Fruit fly (Drosophila melanogaster) whole organism, adult: ENCODE measurements around the gene CG34327.

Experiments
- CG12768 ChIP-seq: fragments of 200-800 bp; sonication (Bioruptor generic); optimal IDR thresholded peaks from 2 replicates; lab custom pipeline; 2017; ENCODE audit warnings: missing biosample characterization, missing genetic modification characterization, mild to moderate bottlenecking, moderate library complexity, missing genetic modification reagents
- CG5204 ChIP-seq: fragments of 200-800 bp; sonication (Bioruptor generic); optimal IDR thresholded peaks from 2 replicates; lab custom pipeline; 2016; ENCODE audit warnings: missing biosample characterization, missing genetic modification characterization
- CG7045 ChIP-seq: fragments of 200-800 bp; sonication (Bioruptor generic); optimal IDR thresholded peaks from 2 replicates; lab custom pipeline; 2017; ENCODE audit warnings: missing biosample characterization, mild to moderate bottlenecking, missing genetic modification characterization
- CG7101 ChIP-seq: fragments of 200-800 bp; sonication (Bioruptor generic); optimal IDR thresholded peaks from 2 replicates; lab custom pipeline; 2018; ENCODE audit warnings: missing biosample characterization, mild to moderate bottlenecking, missing genetic modification characterization, moderate library complexity
- Clk ChIP-seq: fragments of 200-800 bp; sonication (Bioruptor generic); optimal IDR thresholded peaks from 2 replicates; lab custom pipeline; 2017; ENCODE audit warnings: missing biosample characterization, missing genetic modification characterization
- Crg-1 ChIP-seq: fragments of 200-800 bp; sonication (Bioruptor generic); optimal IDR thresholded peaks from 2 replicates; lab custom pipeline; 2016; ENCODE audit warnings: missing biosample characterization, missing genetic modification characterization
- Mnt ChIP-seq: fragments of 200-800 bp; sonication (Bioruptor generic); optimal IDR thresholded peaks from 2 replicates; lab custom pipeline; 2016; ENCODE audit warnings: missing biosample characterization, mild to moderate bottlenecking, missing genetic modification characterization
- bab1 ChIP-seq: fragments of 200-800 bp; sonication (Bioruptor generic); optimal IDR thresholded peaks from 3 replicates; lab custom pipeline; 2019; ENCODE audit warnings: missing biosample characterization, mild to moderate bottlenecking, missing genetic modification characterization, moderate library complexity
- cic ChIP-seq: fragments of 200-800 bp; sonication (Bioruptor generic); optimal IDR thresholded peaks from 2 replicates; lab custom pipeline; 2017; ENCODE audit warnings: missing biosample characterization, mild to moderate bottlenecking, missing genetic modification characterization, moderate library complexity
- kay ChIP-seq: fragments of 200-800 bp; sonication (Bioruptor generic); peaks from one replicate; lab custom pipeline; 2016; ENCODE audit warnings: missing biosample characterization, missing genetic modification characterization, borderline replicate concordance
- ovo ChIP-seq: fragments of 200-800 bp; sonication (Bioruptor generic); optimal IDR thresholded peaks from 2 replicates; lab custom pipeline; 2016; ENCODE audit warnings: missing biosample characterization, missing genetic modification characterization
- pad ChIP-seq: fragments of 200-800 bp; sonication (Bioruptor generic); optimal IDR thresholded peaks from 3 replicates; lab custom pipeline; 2017; ENCODE audit warnings: missing biosample characterization, missing genetic modification characterization, mild to moderate bottlenecking, moderate library complexity, missing genetic modification reagents
- tj ChIP-seq: fragments of 200-800 bp; sonication (Bioruptor generic); optimal IDR thresholded peaks from 3 replicates; lab custom pipeline; 2017; ENCODE audit warnings: missing biosample characterization, mild to moderate bottlenecking, missing genetic modification characterization, moderate library complexity

dm6 chrX:17236468-17236867 is 12.9 kb upstream of the CG34327 start:
- TF ChIP-seq CG5204 (GFP tag; lab: Kevin White, UChicago) = no peak
- TF ChIP-seq bab1 (GFP tag; lab: Kevin White, UChicago) = no peak
- TF ChIP-seq cic (GFP tag; lab: Kevin White, UChicago) = no peak
- TF ChIP-seq pad (GFP tag; lab: Kevin White, UChicago) = no peak
- TF ChIP-seq CG7101 (tag; lab: Kevin White, UChicago) = no peak
- no peak for TF ChIP-seq CG12768 (GFP tag; lab: Kevin White, UChicago)
- no peak for TF ChIP-seq CG7045 (GFP tag; lab: Kevin White, UChicago)
- no peak for TF ChIP-seq Clk (GFP tag; lab: Kevin White, UChicago)
- TF ChIP-seq Crg-1 (GFP tag; lab: Kevin White, UChicago) = no peak
- TF ChIP-seq tj (GFP tag; lab: Kevin White, UChicago) = no peak
- TF ChIP-seq kay (GFP tag; lab: Kevin White, UChicago) = no peak
- TF ChIP-seq Mnt (GFP tag; lab: Kevin White, UChicago) = no peak
- TF ChIP-seq ovo (GFP tag; lab: Kevin White, UChicago) = no peak
